Worm (Caenorhabditis elegans) whole organism, L3 larva: ENCODE results near the gene bath-1.
"Not testable (repeated sequence)": the region's sequence is repeated elsewhere in the genome, so short reads cannot be mapped to it uniquely, and the experiment has no call there.

Source experiments
- R02D3.7 ChIP-seq: fragments of 150-350 bp; optimal IDR thresholded peaks from 2 replicates; lab custom pipeline; 2014; ENCODE audit warnings: missing biosample characterization, missing genetic modification characterization
- ZK546.5 ChIP-seq: sonication (generic microtip); optimal IDR thresholded peaks from 2 replicates; lab custom pipeline; 2017; ENCODE audit warnings: missing biosample characterization, missing genetic modification characterization
- aly-2 ChIP-seq: fragments of 150-350 bp; optimal IDR thresholded peaks from 2 replicates; lab custom pipeline; 2014; ENCODE audit warnings: missing biosample characterization, missing genetic modification characterization
- ceh-16 ChIP-seq: sonication (generic microtip); optimal IDR thresholded peaks from 2 replicates; lab custom pipeline; 2017; ENCODE audit warnings: missing biosample characterization, missing genetic modification characterization
- ceh-28 ChIP-seq: fragments of 150-350 bp; optimal IDR thresholded peaks from 2 replicates; lab custom pipeline; 2014; ENCODE audit warnings: missing biosample characterization, missing genetic modification reagents, missing genetic modification characterization
- ceh-82 ChIP-seq: fragments of 150-350 bp; optimal IDR thresholded peaks from 2 replicates; lab custom pipeline; 2014; ENCODE audit warnings: missing biosample characterization, missing genetic modification characterization
- ceh-9 ChIP-seq: sonication (generic microtip); optimal IDR thresholded peaks from 2 replicates; lab custom pipeline; 2018; ENCODE audit warnings: missing biosample characterization, missing genetic modification characterization
- egl-27 ChIP-seq: sonication (generic microtip); optimal IDR thresholded peaks from 4 replicates; lab custom pipeline; 2017; ENCODE audit warnings: missing biosample characterization, missing genetic modification reagents, missing genetic modification characterization
- elt-1 ChIP-seq: fragments of 150-350 bp; optimal IDR thresholded peaks from 2 replicates; lab custom pipeline; 2014; ENCODE audit warnings: missing biosample characterization, missing genetic modification characterization
- fkh-10 ChIP-seq: sonication (generic microtip); optimal IDR thresholded peaks from 2 replicates; lab custom pipeline; 2017; ENCODE audit warnings: missing biosample characterization, missing genetic modification reagents, missing genetic modification characterization
- fos-1 ChIP-seq: fragments of 150-350 bp; optimal IDR thresholded peaks from 2 replicates; lab custom pipeline; 2014; ENCODE audit warnings: missing biosample characterization, missing genetic modification characterization
- hmg-11 ChIP-seq: sonication (generic microtip); optimal IDR thresholded peaks from 2 replicates; lab custom pipeline; 2016; ENCODE audit warnings: missing genetic modification characterization, missing compliant biosample characterization
- jun-1 ChIP-seq: fragments of 150-350 bp; optimal IDR thresholded peaks from 2 replicates; lab custom pipeline; 2014; ENCODE audit warnings: missing biosample characterization, missing genetic modification reagents, missing genetic modification characterization
- lin-15B ChIP-seq: fragments of 150-350 bp; optimal IDR thresholded peaks from 2 replicates; lab custom pipeline; 2014; ENCODE audit warnings: missing biosample characterization, missing genetic modification characterization
- lin-39 ChIP-seq: fragments of 150-350 bp; optimal IDR thresholded peaks from 2 replicates; lab custom pipeline; 2018; ENCODE audit warnings: missing biosample characterization, missing genetic modification reagents, missing genetic modification characterization
- lsy-12 ChIP-seq: sonication (generic microtip); optimal IDR thresholded peaks from 2 replicates; lab custom pipeline; 2016; ENCODE audit warnings: mild to moderate bottlenecking, missing genetic modification characterization, missing compliant biosample characterization
- mdl-1 ChIP-seq: fragments of 150-350 bp; optimal IDR thresholded peaks from 2 replicates; lab custom pipeline; 2014; ENCODE audit warnings: missing biosample characterization, missing genetic modification characterization
- mml-1 ChIP-seq: fragments of 150-350 bp; sonication (generic microtip); optimal IDR thresholded peaks from 3 replicates; lab custom pipeline; 2014; ENCODE audit warnings: missing biosample characterization, missing genetic modification characterization
- nfya-1 ChIP-seq: sonication (generic microtip); optimal IDR thresholded peaks from 2 replicates; lab custom pipeline; 2017; ENCODE audit warnings: missing genetic modification characterization, mild to moderate bottlenecking, missing compliant biosample characterization, antibody characterized with exemption, moderate library complexity; ENCODE audit not compliant: insufficient read depth
- nhr-11 ChIP-seq: fragments of 150-350 bp; optimal IDR thresholded peaks from 2 replicates; lab custom pipeline; 2014; ENCODE audit warnings: missing biosample characterization, missing genetic modification characterization
- nhr-237 ChIP-seq: fragments of 150-350 bp; optimal IDR thresholded peaks from 2 replicates; lab custom pipeline; 2014; ENCODE audit warnings: missing biosample characterization, missing genetic modification characterization
- nhr-25 ChIP-seq: sonication (generic microtip); optimal IDR thresholded peaks from 2 replicates; lab custom pipeline; 2017; ENCODE audit warnings: missing biosample characterization, missing genetic modification characterization
- nhr-28 ChIP-seq: fragments of 150-350 bp; optimal IDR thresholded peaks from 2 replicates; lab custom pipeline; 2014; ENCODE audit warnings: missing biosample characterization, missing genetic modification characterization
- nhr-43 ChIP-seq: sonication (generic microtip); optimal IDR thresholded peaks from 2 replicates; lab custom pipeline; 2016; ENCODE audit warnings: mild to moderate bottlenecking, missing genetic modification characterization, missing compliant biosample characterization; ENCODE audit not compliant: poor library complexity, severe bottlenecking
- nhr-67 ChIP-seq: fragments of 150-350 bp; optimal IDR thresholded peaks from 2 replicates; lab custom pipeline; 2014; ENCODE audit warnings: missing biosample characterization, missing genetic modification characterization
- pha-4 ChIP-seq: fragments of 150-350 bp; optimal IDR thresholded peaks from 2 replicates; lab custom pipeline; 2014; ENCODE audit warnings: missing biosample characterization, missing genetic modification reagents, missing genetic modification characterization
- skn-1 ChIP-seq: fragments of 150-350 bp; optimal IDR thresholded peaks from 2 replicates; lab custom pipeline; 2014; ENCODE audit warnings: missing biosample characterization, missing genetic modification characterization
- snpc-4 ChIP-seq: fragments of 150-350 bp; optimal IDR thresholded peaks from 2 replicates; lab custom pipeline; 2014; ENCODE audit warnings: missing biosample characterization, missing genetic modification characterization
- unc-39 ChIP-seq: sonication (generic microtip); optimal IDR thresholded peaks from 4 replicates; lab custom pipeline; 2017; ENCODE audit warnings: missing biosample characterization, missing genetic modification characterization
- unc-62 ChIP-seq: fragments of 150-350 bp; sonication (generic microtip); optimal IDR thresholded peaks from 4 replicates; lab custom pipeline; 2014; ENCODE audit warnings: missing biosample characterization, missing genetic modification reagents, missing genetic modification characterization
- zag-1 ChIP-seq: fragments of 150-350 bp; optimal IDR thresholded peaks from 2 replicates; lab custom pipeline; 2014; ENCODE audit warnings: missing biosample characterization, missing genetic modification characterization
- ztf-11 ChIP-seq: fragments of 150-350 bp; optimal IDR thresholded peaks from 2 replicates; lab custom pipeline; 2014; ENCODE audit warnings: missing biosample characterization, missing genetic modification characterization

The bath-1 gene

ce11 chrII:2033286-2033685, 4.7 kb upstream of the bath-1 start, which contains the start of gene F59H6.14:
TSS of gene F59H6.14 (plus strand) at chrII:2033586.
- TF ChIP-seq ceh-9 (tag; lab: Kevin White, UChicago), result no peak
- no peak for TF ChIP-seq egl-27
- TF ChIP-seq nhr-28 (tag; lab: Kevin White, UChicago), result no peak
- TF ChIP-seq nhr-237 (tag; lab: Kevin White, UChicago), result no peak

- TF ChIP-seq elt-1 (tag; lab: Kevin White, UChicago); ceh-16; ceh-28 (tag; lab: Kevin White, UChicago): not testable (repeated sequence)
Observed at ce11 chrII:2032282-2032681, 3.7 kb upstream of the bath-1 start, which contains the start of gene btb-4. TSS of gene btb-4 (plus strand) at chrII:2032316.

DNA sequence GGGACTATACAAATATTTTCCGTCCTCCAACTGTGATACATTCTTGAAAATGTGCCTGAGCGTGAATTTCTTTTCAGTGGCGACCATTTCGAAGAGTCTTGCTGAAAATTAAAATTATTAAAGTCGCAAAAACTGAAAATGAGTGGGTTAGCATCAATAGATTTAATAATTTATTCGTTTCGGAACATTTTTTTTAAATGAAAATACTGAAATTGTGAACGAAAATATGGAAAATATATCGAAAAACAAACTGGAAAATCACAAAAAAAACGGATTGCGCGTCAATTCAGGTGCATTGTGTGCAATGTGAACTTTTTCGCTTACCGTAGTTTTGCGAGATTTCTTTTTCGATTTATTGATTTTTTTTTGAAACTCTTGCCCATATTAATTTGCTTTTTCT, 3.2 kb upstream of the bath-1 start, which contains the start of gene bath-5:
TSS of gene bath-5 (minus strand) at position 101 of the 400 bp plus-strand sequence.
- no peak for TF ChIP-seq hmg-11 (tag; lab: Kevin White, UChicago)
- TF ChIP-seq pha-4 (tag; lab: Kevin White, UChicago), result no peak
- no peak for TF ChIP-seq nhr-237 (tag; lab: Kevin White, UChicago)
- TF ChIP-seq ztf-11 (tag; lab: Kevin White, UChicago), result no peak
- TF ChIP-seq snpc-4 (tag; lab: Kevin White, UChicago), result no peak
- no peak for TF ChIP-seq lsy-12 (tag; lab: Kevin White, UChicago)
- no peak for TF ChIP-seq nfya-1
- no peak for TF ChIP-seq fos-1
- no peak for TF ChIP-seq ceh-9 (tag; lab: Kevin White, UChicago)
- no peak for TF ChIP-seq mml-1
- TF ChIP-seq ceh-28 (tag; lab: Kevin White, UChicago), result no peak
- TF ChIP-seq ceh-16, result no peak
- TF ChIP-seq jun-1 (tag; lab: Kevin White, UChicago), result no peak
- TF ChIP-seq lin-15B, result no peak

DNA sequence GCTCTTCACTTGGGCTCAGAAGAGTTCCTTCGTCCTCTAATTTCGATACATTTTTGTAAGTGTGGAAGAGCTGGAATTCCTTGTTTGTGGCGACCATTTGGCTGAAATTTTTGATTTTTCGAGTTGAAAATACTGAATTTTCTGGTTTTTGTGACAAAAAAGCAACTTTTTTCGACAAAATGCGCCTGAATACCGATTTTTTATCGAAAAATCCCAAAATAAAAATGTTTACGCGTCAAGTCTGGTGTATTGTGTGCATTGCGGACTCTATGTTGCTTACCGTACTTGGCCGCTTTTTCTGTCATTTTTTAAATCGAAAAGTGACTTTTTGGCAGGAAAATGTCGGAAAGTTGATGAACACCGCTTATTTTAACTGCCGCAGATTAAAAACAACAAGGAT, 1.8 kb upstream of the bath-1 start, which contains the start of gene bath-3:
TSS of gene bath-3 (minus strand) at position 101 of the 400 bp plus-strand sequence.
- TF ChIP-seq nhr-28 (tag; lab: Kevin White, UChicago), result no peak
- no peak for TF ChIP-seq mdl-1 (tag; lab: Kevin White, UChicago)
- TF ChIP-seq nhr-67, result no peak
- TF ChIP-seq unc-39 (tag; lab: Kevin White, UChicago), result no peak
- TF ChIP-seq elt-1 (tag; lab: Kevin White, UChicago), result no peak
- no peak for TF ChIP-seq nhr-43 (tag; lab: Kevin White, UChicago)
- no peak for TF ChIP-seq skn-1 (tag; lab: Kevin White, UChicago)
- TF ChIP-seq ceh-82 (tag; lab: Kevin White, UChicago), result no peak
- no peak for TF ChIP-seq lin-39 (tag; lab: Kevin White, UChicago)
- no peak for TF ChIP-seq snpc-4 (tag; lab: Kevin White, UChicago)
- no peak for TF ChIP-seq hmg-11 (tag; lab: Kevin White, UChicago)
- TF ChIP-seq ZK546.5, result no peak
- no peak for TF ChIP-seq nhr-11 (tag; lab: Kevin White, UChicago)
- TF ChIP-seq unc-62 (GFP tag; lab: Kevin White, UChicago), result no peak
- TF ChIP-seq pha-4 (tag; lab: Kevin White, UChicago), result no peak
- TF ChIP-seq aly-2 (tag; lab: Kevin White, UChicago), result no peak
- TF ChIP-seq fkh-10 (GFP tag; lab: Kevin White, UChicago), result no peak
- no peak for TF ChIP-seq nhr-25 (tag; lab: Kevin White, UChicago)
- no peak for TF ChIP-seq R02D3.7

- no peak for TF ChIP-seq zag-1
- TF ChIP-seq, all 47 proteins: peak for 0
Observed at ce11 chrII:2026525-2026924, 2.1 kb downstream of the bath-1 start, which contains the start of gene bath-21. TSS of gene bath-21 (minus strand) at chrII:2026625.

ce11 chrII:2023514-2023913, 5.1 kb downstream of the bath-1 start, which contains the start of gene cya-2:
TSS of gene cya-2 (minus strand) at chrII:2023614.
- TF ChIP-seq fkh-10 (GFP tag; lab: Kevin White, UChicago); ceh-16; unc-62 (GFP tag; lab: Kevin White, UChicago): not testable (repeated sequence)
